Fruit fly (Drosophila melanogaster) whole organism, embryonic: ENCODE results near the gene Uba4.

Source experiments
- Atf-2 ChIP-seq: fragments of 200-800 bp; sonication (Bioruptor generic); optimal IDR thresholded peaks from 2 replicates; lab custom pipeline; 2016; ENCODE audit warnings: missing biosample characterization, missing genetic modification characterization
- B-H1 ChIP-seq: fragments of 200-800 bp; sonication (Bioruptor generic); IDR thresholded peaks from 3 replicates; pipeline ENCODE4 v1.3.6; 2022; ENCODE audit warnings: missing biosample characterization, missing genetic modification characterization
- CG10147 ChIP-seq: fragments of 200-800 bp; sonication (Bioruptor generic); optimal IDR thresholded peaks from 2 replicates; lab custom pipeline; 2019; ENCODE audit warnings: missing biosample characterization, mild to moderate bottlenecking, missing genetic modification characterization, moderate library complexity
- CG10274 ChIP-seq: fragments of 200-800 bp; sonication (Bioruptor generic); optimal IDR thresholded peaks from 3 replicates; lab custom pipeline; 2017; ENCODE audit warnings: missing biosample characterization, mild to moderate bottlenecking, missing genetic modification characterization
- CG10565 ChIP-seq: fragments of 200-800 bp; sonication (Bioruptor generic); optimal IDR thresholded peaks from 3 replicates; lab custom pipeline; 2016; ENCODE audit warnings: missing biosample characterization, mild to moderate bottlenecking, missing genetic modification characterization
- CG10654 ChIP-seq: fragments of 200-800 bp; sonication (Bioruptor generic); optimal IDR thresholded peaks from 2 replicates; lab custom pipeline; 2016; ENCODE audit warnings: missing biosample characterization, missing genetic modification characterization
- CG11085 ChIP-seq: fragments of 200-800 bp; sonication (Bioruptor generic); IDR thresholded peaks from 2 replicates; pipeline ENCODE4 v1.3.6; 2022; ENCODE audit warnings: missing biosample characterization, missing genetic modification characterization
- CG11504 ChIP-seq: fragments of 200-800 bp; sonication (Bioruptor generic); optimal IDR thresholded peaks from 3 replicates; lab custom pipeline; 2019; ENCODE audit warnings: missing biosample characterization, mild to moderate bottlenecking, missing genetic modification characterization, moderate library complexity
- CG12071 ChIP-seq: fragments of 200-800 bp; sonication (Bioruptor generic); optimal IDR thresholded peaks from 3 replicates; lab custom pipeline; 2018; ENCODE audit warnings: missing biosample characterization, mild to moderate bottlenecking, missing genetic modification characterization
- CG12659 ChIP-seq: fragments of 200-800 bp; sonication (Bioruptor generic); optimal IDR thresholded peaks from 3 replicates; lab custom pipeline; 2017; ENCODE audit warnings: mild to moderate bottlenecking, missing biosample characterization, missing genetic modification reagents, missing genetic modification characterization
- CG13296 ChIP-seq: fragments of 200-800 bp; sonication (Bioruptor generic); optimal IDR thresholded peaks from 3 replicates; lab custom pipeline; 2018; ENCODE audit warnings: missing biosample characterization, mild to moderate bottlenecking, missing genetic modification characterization
- CG14710 ChIP-seq: fragments of 200-800 bp; sonication (Bioruptor generic); optimal IDR thresholded peaks from 3 replicates; lab custom pipeline; 2019; ENCODE audit warnings: missing biosample characterization, mild to moderate bottlenecking, missing genetic modification characterization, moderate library complexity
- CG18476 ChIP-seq: fragments of 200-800 bp; sonication (Bioruptor generic); optimal IDR thresholded peaks from 2 replicates; lab custom pipeline; 2016; ENCODE audit warnings: missing biosample characterization, mild to moderate bottlenecking, missing genetic modification characterization
- CG2120 ChIP-seq: fragments of 200-800 bp; sonication (Bioruptor generic); optimal IDR thresholded peaks from 3 replicates; lab custom pipeline; 2016; ENCODE audit warnings: missing biosample characterization, missing genetic modification characterization
- CG2712 ChIP-seq: fragments of 200-800 bp; optimal IDR thresholded peaks from 3 replicates; lab custom pipeline; 2019; ENCODE audit warnings: missing biosample characterization, mild to moderate bottlenecking, missing genetic modification characterization, moderate library complexity
- CG31224 ChIP-seq: fragments of 200-800 bp; sonication (Bioruptor generic); IDR thresholded peaks from 2 replicates; pipeline ENCODE4 v1.3.6; 2022; ENCODE audit warnings: missing biosample characterization, missing genetic modification characterization
- CG31365 ChIP-seq: fragments of 200-800 bp; sonication (Bioruptor generic); optimal IDR thresholded peaks from 2 replicates; lab custom pipeline; 2018; ENCODE audit warnings: missing biosample characterization, mild to moderate bottlenecking, missing genetic modification characterization
- CG32532 ChIP-seq: fragments of 200-800 bp; sonication (Bioruptor generic); IDR thresholded peaks from 2 replicates; pipeline ENCODE4 v1.3.6; 2022; ENCODE audit warnings: missing biosample characterization, missing genetic modification characterization
- CG7745 ChIP-seq: fragments of 200-800 bp; sonication (Bioruptor generic); optimal IDR thresholded peaks from 2 replicates; lab custom pipeline; 2018; ENCODE audit warnings: missing biosample characterization, mild to moderate bottlenecking, missing genetic modification characterization, moderate library complexity
- CTCF ChIP-seq: fragments of 200-800 bp; sonication (Bioruptor generic); optimal IDR thresholded peaks from 2 replicates; lab custom pipeline; 2017; ENCODE audit warnings: missing biosample characterization, mild to moderate bottlenecking, missing genetic modification characterization, moderate library complexity
- Dp ChIP-seq: fragments of 200-800 bp; sonication (Bioruptor generic); optimal IDR thresholded peaks from 2 replicates; lab custom pipeline; 2018; ENCODE audit warnings: missing biosample characterization, mild to moderate bottlenecking, missing genetic modification characterization, moderate library complexity
- Dref ChIP-seq: fragments of 200-800 bp; sonication (Bioruptor generic); IDR thresholded peaks from 2 replicates; pipeline ENCODE4 v1.3.6; 2022; ENCODE audit warnings: missing biosample characterization, missing genetic modification characterization
- E2f1 ChIP-seq: fragments of 200-800 bp; sonication (Bioruptor generic); IDR thresholded peaks from 2 replicates; pipeline ENCODE4 v1.3.6; 2022; ENCODE audit warnings: missing biosample characterization, missing genetic modification characterization
- E2f2 ChIP-seq: fragments of 200-800 bp; sonication (Bioruptor generic); IDR thresholded peaks from 2 replicates; pipeline ENCODE4 v1.3.6; 2022; ENCODE audit warnings: missing biosample characterization, missing genetic modification characterization
- Hey ChIP-seq: fragments of 200-800 bp; sonication (Bioruptor generic); optimal IDR thresholded peaks from 3 replicates; lab custom pipeline; 2018; ENCODE audit warnings: missing biosample characterization, mild to moderate bottlenecking, missing genetic modification characterization
- NFAT ChIP-seq: fragments of 200-800 bp; sonication (Bioruptor generic); IDR thresholded peaks from 2 replicates; pipeline ENCODE4 v1.3.6; 2022; ENCODE audit warnings: missing biosample characterization, missing genetic modification characterization
- Sox102F ChIP-seq: fragments of 200-800 bp; sonication (Bioruptor generic); optimal IDR thresholded peaks from 2 replicates; lab custom pipeline; 2018; ENCODE audit warnings: missing biosample characterization, mild to moderate bottlenecking, missing genetic modification characterization, moderate library complexity
- Spps ChIP-seq: fragments of 200-800 bp; sonication (Bioruptor generic); optimal IDR thresholded peaks from 2 replicates; lab custom pipeline; 2018; ENCODE audit warnings: missing biosample characterization, mild to moderate bottlenecking, missing genetic modification characterization
- Sry-δ ChIP-seq: fragments of 200-800 bp; sonication (Bioruptor generic); optimal IDR thresholded peaks from 2 replicates; lab custom pipeline; 2016; ENCODE audit warnings: missing biosample characterization, missing genetic modification characterization
- Ssrp ChIP-seq: fragments of 200-800 bp; sonication (Bioruptor generic); optimal IDR thresholded peaks from 2 replicates; lab custom pipeline; 2018; ENCODE audit warnings: missing biosample characterization, mild to moderate bottlenecking, missing genetic modification characterization, moderate library complexity
- Taf1 ChIP-seq: fragments of 200-800 bp; sonication (Bioruptor generic); IDR thresholded peaks from 2 replicates; pipeline ENCODE4 v1.3.6; 2022; ENCODE audit warnings: missing biosample characterization, missing genetic modification characterization
- Tbp ChIP-seq: fragments of >200 bp; optimal IDR thresholded peaks from 2 replicates; lab custom pipeline; 2018; ENCODE audit warnings: missing biosample characterization, missing genetic modification characterization
- ase ChIP-seq: fragments of 200-800 bp; sonication (Bioruptor generic); IDR thresholded peaks from 3 replicates; pipeline ENCODE4 v1.3.6; 2022; ENCODE audit warnings: missing biosample characterization, missing genetic modification characterization
- bigmax ChIP-seq: fragments of 200-800 bp; sonication (Bioruptor generic); optimal IDR thresholded peaks from 2 replicates; lab custom pipeline; 2018; ENCODE audit warnings: missing biosample characterization, mild to moderate bottlenecking, missing genetic modification characterization
- cg ChIP-seq: fragments of 200-800 bp; sonication (Bioruptor generic); optimal IDR thresholded peaks from 3 replicates; lab custom pipeline; 2019; ENCODE audit warnings: missing biosample characterization, mild to moderate bottlenecking, missing genetic modification characterization, moderate library complexity
- chn ChIP-seq: fragments of 200-800 bp; sonication (Bioruptor generic); optimal IDR thresholded peaks from 2 replicates; lab custom pipeline; 2016; ENCODE audit warnings: missing biosample characterization, missing genetic modification characterization
- crc ChIP-seq: fragments of 200-800 bp; sonication (Bioruptor generic); optimal IDR thresholded peaks from 2 replicates; lab custom pipeline; 2016; ENCODE audit warnings: missing biosample characterization, missing genetic modification characterization
- disco-r ChIP-seq: fragments of 200-800 bp; sonication (Bioruptor generic); optimal IDR thresholded peaks from 2 replicates; lab custom pipeline; 2016; ENCODE audit warnings: missing biosample characterization, missing genetic modification characterization
- dmrt11E ChIP-seq: fragments of 200-800 bp; sonication (Bioruptor generic); optimal IDR thresholded peaks from 3 replicates; lab custom pipeline; 2018; ENCODE audit warnings: missing biosample characterization, mild to moderate bottlenecking, missing genetic modification characterization, moderate library complexity
- fd96Cb ChIP-seq: fragments of 200-800 bp; sonication (Bioruptor generic); optimal IDR thresholded peaks from 2 replicates; lab custom pipeline; 2018; ENCODE audit warnings: missing biosample characterization, mild to moderate bottlenecking, missing genetic modification characterization, moderate library complexity
- mirr ChIP-seq: fragments of 200-800 bp; sonication (Bioruptor generic); optimal IDR thresholded peaks from 3 replicates; lab custom pipeline; 2018; ENCODE audit warnings: missing biosample characterization, mild to moderate bottlenecking, missing genetic modification characterization
- oc ChIP-seq: fragments of 200-800 bp; sonication (Bioruptor generic); optimal IDR thresholded peaks from 2 replicates; lab custom pipeline; 2018; ENCODE audit warnings: missing biosample characterization, mild to moderate bottlenecking, missing genetic modification characterization, moderate library complexity
- otp ChIP-seq: fragments of 200-800 bp; sonication (Bioruptor generic); IDR thresholded peaks from 3 replicates; pipeline ENCODE4, ENCODE4 v1.3.6; 2022; ENCODE audit warnings: missing biosample characterization, missing genetic modification characterization
- pan ChIP-seq, 4 experiments: fragments of >200 bp in 3 of 4; fragments of 200-800 bp in 1 of 4; sonication (Bioruptor generic) in 1 of 4; optimal IDR thresholded peaks in 3 of 4; IDR thresholded peaks in 1 of 4; 2 replicates each; pipeline versions ENCODE4 v1.3.6 to Lab custom; 2017 to 2022; ENCODE audit warnings: missing biosample characterization in 2 of 4, missing genetic modification characterization in 2 of 4, mixed read lengths in 1 of 4
- run ChIP-seq: fragments of 200-800 bp; sonication (Bioruptor generic); optimal IDR thresholded peaks from 3 replicates; lab custom pipeline; 2018; ENCODE audit warnings: missing biosample characterization, mild to moderate bottlenecking, missing genetic modification characterization
- schlank ChIP-seq: fragments of 200-800 bp; sonication (Bioruptor generic); optimal IDR thresholded peaks from 2 replicates; lab custom pipeline; 2018; ENCODE audit warnings: missing biosample characterization, mild to moderate bottlenecking, missing genetic modification characterization
- sd ChIP-seq: fragments of 200-800 bp; sonication (Bioruptor generic); optimal IDR thresholded peaks from 3 replicates; lab custom pipeline; 2018; ENCODE audit warnings: missing biosample characterization, mild to moderate bottlenecking, missing genetic modification characterization, moderate library complexity
- trem ChIP-seq: fragments of 200-800 bp; optimal IDR thresholded peaks from 3 replicates; lab custom pipeline; 2019; ENCODE audit warnings: missing biosample characterization, mild to moderate bottlenecking, missing genetic modification characterization, moderate library complexity
- zfh2 ChIP-seq: fragments of 200-800 bp; sonication (Bioruptor generic); optimal IDR thresholded peaks from 2 replicates; lab custom pipeline; 2016; ENCODE audit warnings: missing biosample characterization, missing genetic modification characterization

Uba4 gene

DNA sequence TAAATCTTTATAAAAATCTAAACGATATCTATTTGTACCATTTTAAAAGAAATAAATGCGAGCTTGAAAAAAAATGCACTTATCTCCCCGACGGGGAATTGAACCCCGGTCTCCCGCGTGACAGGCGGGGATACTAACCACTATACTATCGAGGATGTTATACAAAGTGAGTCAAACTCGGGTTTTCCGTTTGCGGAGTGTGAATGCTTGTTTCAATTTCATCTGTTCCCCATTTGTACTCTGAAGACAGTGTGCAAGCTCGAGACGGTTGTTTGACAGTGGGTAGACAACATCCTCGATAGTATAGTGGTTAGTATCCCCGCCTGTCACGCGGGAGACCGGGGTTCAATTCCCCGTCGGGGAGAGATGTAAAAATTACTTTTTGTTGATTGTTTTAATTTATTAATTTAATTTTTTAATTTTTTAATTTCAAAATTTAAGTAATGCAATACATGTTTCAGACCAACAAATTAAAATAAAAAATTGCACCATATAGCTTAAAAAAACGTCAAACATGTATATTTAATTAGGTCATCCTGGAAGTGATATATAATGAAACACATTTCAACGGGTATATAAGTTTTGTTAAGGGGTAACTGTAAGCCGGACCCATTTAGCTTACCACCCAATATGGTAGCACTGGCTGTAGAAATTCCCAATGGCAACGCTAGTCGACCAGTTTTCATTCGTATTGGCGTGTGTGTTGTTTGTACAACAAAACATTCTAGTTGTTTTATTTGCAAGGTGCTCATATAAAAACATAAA lies 24.4 kb downstream of the Uba4 start, which contains the start of gene Sema1a (continued):
- TF ChIP-seq CG7745 (tag; lab: Kevin White, UChicago): peak; percentile 9
- no peak for TF ChIP-seq CG31365 (tag; lab: Kevin White, UChicago)
- TF ChIP-seq ase (GFP tag; lab: Robert Waterston, UW): no peak; the same call in 2 of the 3 replicates
- TF ChIP-seq sd: peak; percentile 88
- peak; percentile 76 for TF ChIP-seq Ssrp
- TF ChIP-seq CG11504 (tag; lab: Kevin White, UChicago): peak; percentile 82
- TF ChIP-seq Spps (tag; lab: Kevin White, UChicago): no peak
- peak; percentile 18 for TF ChIP-seq dmrt11E (tag; lab: Kevin White, UChicago)
- TF ChIP-seq CG12071 (GFP tag; lab: Kevin White, UChicago): peak; percentile 59
- TF ChIP-seq E2f1 (GFP tag; lab: Robert Waterston, UW): peak; percentile 71
- peak; percentile 47 for TF ChIP-seq CG11085 (GFP tag; lab: Robert Waterston, UW)
- TF ChIP-seq CG14710 (tag; lab: Kevin White, UChicago): peak; percentile 56
- peak; percentile 70 for TF ChIP-seq crc (GFP tag; lab: Kevin White, UChicago)
- peak; percentile 53 for TF ChIP-seq Taf1 (GFP tag; lab: Robert Waterston, UW)
- peak; percentile 83 for TF ChIP-seq CG12659
- TF ChIP-seq schlank (tag; lab: Kevin White, UChicago): no peak
- peak; percentile 58 for TF ChIP-seq CG10147 (GFP tag; lab: Kevin White, UChicago)
- TF ChIP-seq zfh2 (GFP tag; lab: Kevin White, UChicago): peak; percentile 60
- TF ChIP-seq cg (GFP tag; lab: Kevin White, UChicago): peak; percentile 62
- TF ChIP-seq CG18476 (GFP tag; lab: Kevin White, UChicago): no peak
- peak; percentile 53; the same call in 1 of the 2 replicates for TF ChIP-seq E2f2 (GFP tag; lab: Robert Waterston, UW)
- TF ChIP-seq CTCF: peak; percentile 40
- peak; percentile 42 for TF ChIP-seq trem (tag; lab: Kevin White, UChicago)
- TF ChIP-seq chn (GFP tag; lab: Kevin White, UChicago): peak; percentile 34
- no peak for TF ChIP-seq Dp (GFP tag; lab: Kevin White, UChicago)
- no peak for TF ChIP-seq Hey
- no peak for TF ChIP-seq CG10274 (GFP tag; lab: Kevin White, UChicago)
- TF ChIP-seq Dref (GFP tag; lab: Robert Waterston, UW): no peak
- peak; percentile 48 for TF ChIP-seq run (tag; lab: Kevin White, UChicago)
- TF ChIP-seq CG2712: peak; percentile 65
- TF ChIP-seq disco-r (GFP tag; lab: Kevin White, UChicago): peak; percentile 33
- TF ChIP-seq Tbp: no peak
- TF ChIP-seq CG31224 (GFP tag; lab: Robert Waterston, UW): no peak; the same call in none of the 2 replicates
- TF ChIP-seq Sox102F: peak; percentile 94
- TF ChIP-seq CG32532 (GFP tag; lab: Robert Waterston, UW): peak; percentile 75
- peak; percentile 92 for TF ChIP-seq oc (tag; lab: Kevin White, UChicago)
- no peak for TF ChIP-seq bigmax (GFP tag; lab: Kevin White, UChicago)
- no peak for TF ChIP-seq Sry-δ
- peak; percentile 76 for TF ChIP-seq CG2120 (GFP tag; lab: Kevin White, UChicago)
- TF ChIP-seq CG10565 (GFP tag; lab: Kevin White, UChicago): no peak
- TF ChIP-seq pan (optimal IDR thresholded peaks at IDR 0.05; lab: Kevin White, UChicago): peak in 1 of 2 experiments; percentile 54
- TF ChIP-seq pan (GFP tag; optimal IDR thresholded peaks at IDR 0.05 in 1 of 2, IDR thresholded peaks at IDR 0.05 in 1 of 2): peak in 1 of 2 experiments; percentile 81
- TF ChIP-seq CG10654 (GFP tag; lab: Kevin White, UChicago): peak; percentile 25
- TF ChIP-seq B-H1: peak; percentile 46; the same call in 1 of the 3 replicates
- TF ChIP-seq CG13296 (GFP tag; lab: Kevin White, UChicago): peak; percentile 55
- TF ChIP-seq mirr (GFP tag; lab: Kevin White, UChicago): peak; percentile 6
- TF ChIP-seq otp (GFP tag; lab: Robert Waterston, UW): no peak; the same call in 2 of the 3 replicates
- no peak for TF ChIP-seq NFAT (GFP tag; lab: Robert Waterston, UW)
- peak; percentile 47 for TF ChIP-seq Atf-2 (GFP tag; lab: Kevin White, UChicago)
- TF ChIP-seq fd96Cb (tag; lab: Kevin White, UChicago): peak; percentile 44
